Worm (Caenorhabditis elegans) whole organism, L2 larva: ENCODE results near the gene pal-1.

Source experiments
- C34F6.9 ChIP-seq: fragments of 150-350 bp; optimal IDR thresholded peaks from 2 replicates; lab custom pipeline; 2014; ENCODE audit warnings: missing biosample characterization, missing genetic modification characterization
- F13H6.1 ChIP-seq: sonication (generic microtip); optimal IDR thresholded peaks from 2 replicates; lab custom pipeline; 2016; ENCODE audit warnings: missing genetic modification characterization, missing compliant biosample characterization
- Y55F3AM.14 ChIP-seq: fragments of 200-800 bp; sonication (Bioruptor generic); optimal IDR thresholded peaks from 2 replicates; lab custom pipeline; 2018; ENCODE audit warnings: mild to moderate bottlenecking, missing genetic modification characterization, missing compliant biosample characterization
- ZK546.5 ChIP-seq: sonication (generic microtip); optimal IDR thresholded peaks from 2 replicates; lab custom pipeline; 2017; ENCODE audit warnings: missing biosample characterization, missing genetic modification characterization
- alr-1 ChIP-seq: fragments of 150-350 bp; optimal IDR thresholded peaks from 2 replicates; lab custom pipeline; 2014; ENCODE audit warnings: missing biosample characterization, missing genetic modification characterization
- aly-2 ChIP-seq: fragments of 150-350 bp; optimal IDR thresholded peaks from 2 replicates; lab custom pipeline; 2014; ENCODE audit warnings: missing biosample characterization, missing genetic modification characterization
- ama-1 ChIP-seq: fragments of 150-350 bp; optimal IDR thresholded peaks from 2 replicates; lab custom pipeline; 2018; ENCODE audit warnings: inconsistent platforms
- ceh-16 ChIP-seq: fragments of 150-350 bp; optimal IDR thresholded peaks from 2 replicates; lab custom pipeline; 2014; ENCODE audit warnings: missing biosample characterization, missing genetic modification characterization
- crh-2 ChIP-seq: sonication (generic microtip); optimal IDR thresholded peaks from 2 replicates; lab custom pipeline; 2017; ENCODE audit warnings: missing biosample characterization, missing genetic modification characterization
- egl-27 ChIP-seq: sonication (generic microtip); optimal IDR thresholded peaks from 3 replicates; lab custom pipeline; 2017; ENCODE audit warnings: missing biosample characterization, missing genetic modification reagents, missing genetic modification characterization
- elt-1 ChIP-seq: fragments of 150-350 bp; optimal IDR thresholded peaks from 2 replicates; lab custom pipeline; 2014; ENCODE audit warnings: missing biosample characterization, missing genetic modification characterization
- fos-1 ChIP-seq: fragments of 150-350 bp; optimal IDR thresholded peaks from 2 replicates; lab custom pipeline; 2014; ENCODE audit warnings: missing biosample characterization, missing genetic modification characterization
- gmeb-1 ChIP-seq: fragments of 150-350 bp; optimal IDR thresholded peaks from 2 replicates; lab custom pipeline; 2014; ENCODE audit warnings: missing biosample characterization, missing genetic modification characterization
- lin-11 ChIP-seq: fragments of 150-350 bp; sonication (generic microtip); optimal IDR thresholded peaks from 2 replicates; lab custom pipeline; 2014; ENCODE audit warnings: missing biosample characterization, missing genetic modification characterization, inconsistent platforms, mixed read lengths
- lin-13 ChIP-seq: fragments of 150-350 bp; optimal IDR thresholded peaks from 2 replicates; lab custom pipeline; 2014; ENCODE audit warnings: missing biosample characterization, missing genetic modification reagents, missing genetic modification characterization
- lin-39 ChIP-seq: fragments of 150-350 bp; optimal IDR thresholded peaks from 2 replicates; lab custom pipeline; 2014; ENCODE audit warnings: missing biosample characterization, missing genetic modification reagents, missing genetic modification characterization
- lsy-2 ChIP-seq, 2 experiments: fragments of 150-350 bp in 1 of 2; sonication (generic microtip) in 1 of 2; optimal IDR thresholded peaks; 2 replicates each; lab custom pipeline; 2014 to 2017; ENCODE audit warnings: missing biosample characterization in 2 of 2, missing genetic modification characterization in 2 of 2
- mab-5 ChIP-seq: fragments of 150-350 bp; optimal IDR thresholded peaks from 2 replicates; lab custom pipeline; 2014; ENCODE audit warnings: missing biosample characterization, missing genetic modification characterization
- mbf-1 ChIP-seq: sonication (generic microtip); optimal IDR thresholded peaks from 2 replicates; lab custom pipeline; 2017; ENCODE audit warnings: missing biosample characterization, missing genetic modification characterization
- mdl-1 ChIP-seq, 2 experiments: fragments of 150-350 bp in 1 of 2; sonication (generic microtip) in 1 of 2; optimal IDR thresholded peaks; 2 replicates each; lab custom pipeline; 2017; ENCODE audit warnings: missing biosample characterization in 2 of 2, missing genetic modification characterization in 2 of 2
- nhr-10 ChIP-seq: sonication (generic microtip); optimal IDR thresholded peaks from 2 replicates; lab custom pipeline; 2017; ENCODE audit warnings: missing biosample characterization, missing genetic modification characterization
- nhr-12 ChIP-seq: fragments of 150-350 bp; optimal IDR thresholded peaks from 2 replicates; lab custom pipeline; 2014; ENCODE audit warnings: missing biosample characterization, missing genetic modification characterization
- nhr-129 ChIP-seq: fragments of 150-350 bp; optimal IDR thresholded peaks from 2 replicates; lab custom pipeline; 2014; ENCODE audit warnings: missing biosample characterization, missing genetic modification characterization
- nhr-21 ChIP-seq: fragments of 150-350 bp; optimal IDR thresholded peaks from 2 replicates; lab custom pipeline; 2014; ENCODE audit warnings: missing biosample characterization, missing genetic modification characterization
- nhr-23 ChIP-seq: fragments of 150-350 bp; optimal IDR thresholded peaks from 2 replicates; lab custom pipeline; 2014; ENCODE audit warnings: missing biosample characterization, missing genetic modification reagents, missing genetic modification characterization
- nhr-25 ChIP-seq: fragments of 150-350 bp; sonication (generic microtip); optimal IDR thresholded peaks from 3 replicates; lab custom pipeline; 2014; ENCODE audit warnings: missing biosample characterization, missing genetic modification characterization
- nhr-6 ChIP-seq: fragments of 150-350 bp; optimal IDR thresholded peaks from 2 replicates; lab custom pipeline; 2014; ENCODE audit warnings: missing biosample characterization, missing genetic modification characterization
- sem-4 ChIP-seq: fragments of 150-350 bp; optimal IDR thresholded peaks from 2 replicates; lab custom pipeline; 2014; ENCODE audit warnings: missing biosample characterization, missing genetic modification reagents, missing genetic modification characterization
- skn-1 ChIP-seq: sonication (generic microtip); optimal IDR thresholded peaks from 2 replicates; lab custom pipeline; 2017; ENCODE audit warnings: missing biosample characterization, missing genetic modification characterization
- sma-3 ChIP-seq: sonication (generic microtip); optimal IDR thresholded peaks from 2 replicates; lab custom pipeline; 2016; ENCODE audit warnings: missing genetic modification reagents, missing genetic modification characterization, missing compliant biosample characterization
- sma-9 ChIP-seq, 2 experiments: fragments of 150-350 bp in 1 of 2; sonication (generic microtip) in 1 of 2; optimal IDR thresholded peaks; 2 replicates each; lab custom pipeline; 2014 to 2016; ENCODE audit warnings: missing genetic modification characterization in 2 of 2, mild to moderate bottlenecking in 1 of 2, missing biosample characterization in 1 of 2, missing compliant biosample characterization in 1 of 2, missing genetic modification reagents in 1 of 2, moderate library complexity in 1 of 2
- snpc-4 ChIP-seq: fragments of 150-350 bp; optimal IDR thresholded peaks from 2 replicates; lab custom pipeline; 2014; ENCODE audit warnings: missing biosample characterization, missing genetic modification characterization
- unc-55 ChIP-seq: fragments of 150-350 bp; sonication (generic microtip); optimal IDR thresholded peaks from 3 replicates; lab custom pipeline; 2014; ENCODE audit warnings: missing biosample characterization, missing genetic modification reagents, missing genetic modification characterization
- zag-1 ChIP-seq: fragments of 150-350 bp; optimal IDR thresholded peaks from 2 replicates; lab custom pipeline; 2014; ENCODE audit warnings: missing biosample characterization, missing genetic modification characterization

pal-1 gene

DNA sequence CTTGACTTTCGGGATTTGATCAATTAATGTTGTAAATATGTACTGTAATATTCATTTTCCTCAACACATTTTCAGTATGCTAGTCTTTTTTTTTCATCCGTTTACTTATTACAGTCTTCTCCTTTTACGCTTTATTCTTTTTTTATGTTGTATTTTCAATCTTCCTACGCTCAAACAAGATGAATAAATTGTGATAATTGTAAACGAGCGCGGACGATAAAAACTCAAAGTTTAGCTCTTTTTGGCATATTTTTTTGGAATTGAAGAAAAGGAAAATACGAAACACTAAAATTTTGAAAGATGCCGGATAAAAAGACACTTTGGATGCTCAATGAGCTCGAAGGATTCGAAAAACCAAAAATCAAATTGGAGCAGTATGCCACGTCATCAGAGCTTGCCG is 6.7 kb downstream of the pal-1 start, which contains the start of gene metl-5:
Gene metl-5, plus strand, starts transcription at position 301 of the 400 bp plus-strand sequence.
- TF ChIP-seq mdl-1 (tag; optimal IDR thresholded peaks at IDR 0.05; lab: Kevin White, UChicago) (no peak), nhr-129 (tag; lab: Kevin White, UChicago) (no peak), ceh-16 (tag; lab: Kevin White, UChicago) (no peak), Y55F3AM.14 (GFP tag; lab: Kevin White, UChicago) (no peak), aly-2 (no peak), skn-1 (tag; lab: Kevin White, UChicago) (no peak), ZK546.5 (no peak), mbf-1 (tag; lab: Kevin White, UChicago) (no peak), elt-1 (tag; lab: Kevin White, UChicago) (no peak), F13H6.1 (tag; lab: Kevin White, UChicago) (no peak), lin-13 (no peak), lin-11 (tag; lab: Kevin White, UChicago) (no peak), lsy-2 (tag; optimal IDR thresholded peaks at IDR 0.05; lab: Kevin White, UChicago) (no peak), egl-27 (tag; lab: Kevin White, UChicago) (no peak), snpc-4 (no peak), fos-1 (tag; lab: Kevin White, UChicago) (no peak), unc-55 (GFP tag; lab: Kevin White, UChicago) (no peak), zag-1 (tag; lab: Kevin White, UChicago) (no peak), nhr-10 (tag; lab: Kevin White, UChicago) (no peak), mab-5 (tag; lab: Kevin White, UChicago) (no peak)

DNA sequence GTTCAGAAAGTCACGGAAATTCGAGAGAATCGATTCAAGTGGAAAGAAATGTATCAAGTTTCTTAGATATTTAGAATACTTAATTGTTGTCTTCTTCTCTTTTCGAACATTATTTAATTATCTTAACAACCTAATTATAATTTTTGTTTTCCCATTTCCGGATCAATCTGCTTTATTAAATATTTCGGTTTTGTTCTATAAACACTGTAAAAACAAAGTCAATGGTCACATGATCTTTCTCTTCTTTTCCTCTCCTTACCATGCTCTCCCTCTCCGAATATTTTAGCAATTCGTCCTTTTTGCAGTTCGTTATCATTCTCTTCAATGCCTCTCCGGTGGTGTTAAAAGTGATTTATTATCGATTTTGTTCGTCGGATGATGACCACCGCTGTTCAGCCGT is 12.8 kb downstream of the pal-1 start, which contains the start of gene tag-325:
Gene tag-325, plus strand, starts transcription at position 301 of the 400 bp plus-strand sequence.
- TF ChIP-seq snpc-4 (no peak), nhr-6 (tag; lab: Kevin White, UChicago) (no peak), lin-39 (tag; lab: Kevin White, UChicago) (no peak), fos-1 (tag; lab: Kevin White, UChicago) (peak; percentile 26)

ce11 chrIII:4796039-4796438 is 13.3 kb downstream of the pal-1 start:
- TF ChIP-seq mbf-1 (tag; lab: Kevin White, UChicago) = no peak
- TF ChIP-seq lsy-2 (tag; optimal IDR thresholded peaks at IDR 0.05; lab: Kevin White, UChicago) = peak; percentile 19 to 80
- TF ChIP-seq gmeb-1 (tag; lab: Kevin White, UChicago) = peak; percentile 35
- TF ChIP-seq nhr-10 (tag; lab: Kevin White, UChicago) = no peak
- TF ChIP-seq mdl-1 (tag; optimal IDR thresholded peaks at IDR 0.05; lab: Kevin White, UChicago) = peak in 1 of 2 experiments; percentile 4
- TF ChIP-seq sem-4 (tag; lab: Kevin White, UChicago) = peak; percentile 38
- TF ChIP-seq alr-1 (tag; lab: Kevin White, UChicago) = no peak
- peak; percentile 70 for TF ChIP-seq lin-13
- peak; percentile 100 for TF ChIP-seq fos-1 (tag; lab: Kevin White, UChicago)
- TF ChIP-seq mab-5 (tag; lab: Kevin White, UChicago) = no peak
- TF ChIP-seq nhr-23 (tag; lab: Kevin White, UChicago) = no peak
- peak; percentile 66 for TF ChIP-seq crh-2
- peak; percentile 76 for TF ChIP-seq nhr-129 (tag; lab: Kevin White, UChicago)
- peak; percentile 73 for TF ChIP-seq F13H6.1 (tag; lab: Kevin White, UChicago)
- peak; percentile 50 for TF ChIP-seq sma-3 (GFP tag; lab: Kevin White, UChicago)
- no peak for TF ChIP-seq nhr-12 (tag; lab: Kevin White, UChicago)
- peak; percentile 23 for TF ChIP-seq nhr-6 (tag; lab: Kevin White, UChicago)
- TF ChIP-seq sma-9 (GFP tag; optimal IDR thresholded peaks at IDR 0.05; lab: Kevin White, UChicago) = peak; percentile 65
- no peak for TF ChIP-seq sma-9 (tag; optimal IDR thresholded peaks at IDR 0.05; lab: Kevin White, UChicago)
- TF ChIP-seq nhr-21 (tag; lab: Kevin White, UChicago) = peak; percentile 53
- peak; percentile 80 for TF ChIP-seq C34F6.9 (tag; lab: Kevin White, UChicago)
- TF ChIP-seq unc-55 (GFP tag; lab: Kevin White, UChicago) = peak; percentile 55
- TF ChIP-seq egl-27 (tag; lab: Kevin White, UChicago) = peak; percentile 49

DNA sequence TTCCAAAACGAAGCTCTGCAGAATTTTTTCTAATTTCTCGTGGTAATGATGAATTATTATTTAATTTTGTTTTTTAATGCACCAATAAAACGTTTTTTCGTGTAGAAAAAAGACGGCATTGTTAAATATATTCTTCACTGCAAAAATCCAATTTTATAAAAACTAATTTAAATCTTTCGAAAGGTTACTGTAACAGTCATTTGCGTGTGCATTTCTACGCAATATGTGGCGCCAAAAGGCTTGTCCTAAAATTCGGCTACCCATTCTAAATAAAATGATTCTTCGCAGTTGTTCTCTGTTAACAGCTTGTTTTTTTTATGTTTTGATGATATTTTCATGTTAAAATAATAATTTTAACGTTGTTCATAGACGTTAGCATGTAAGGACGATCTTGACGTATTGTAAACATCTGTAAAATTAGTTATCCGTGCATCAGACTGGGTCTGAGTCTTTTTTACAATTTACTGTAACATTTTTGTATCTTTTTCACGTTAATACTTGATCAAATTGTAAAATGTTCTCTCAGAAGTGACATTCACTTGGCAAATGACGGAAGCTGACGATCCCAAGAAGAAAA is 16.7 kb downstream of the pal-1 start, which contains the start of gene mip-1:
Gene mip-1, plus strand, starts transcription at position 527 of the 577 bp plus-strand sequence.
- no peak for TF ChIP-seq ama-1 (lab: Kevin White, UChicago)
- no peak for TF ChIP-seq nhr-25
